Worm (Caenorhabditis elegans): ENCODE results near the gene sru-29.

DNA sequence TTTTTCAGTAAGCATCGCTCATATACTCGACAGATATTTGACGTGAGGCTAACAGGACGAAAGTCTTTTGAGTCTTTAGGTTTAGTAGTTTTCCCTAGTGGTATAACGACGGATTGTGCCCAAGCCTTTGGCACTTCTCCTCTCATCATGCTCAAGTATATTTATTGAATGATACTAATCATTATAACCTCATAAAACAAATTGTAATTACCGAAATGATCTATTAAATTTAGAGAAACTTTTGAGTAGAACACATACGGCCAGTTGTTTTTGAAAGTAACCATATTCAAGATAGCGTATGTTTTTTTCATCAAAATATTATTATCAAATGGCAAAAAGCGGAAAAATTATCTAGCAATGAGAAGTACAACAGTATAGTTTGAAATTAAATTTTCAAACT is 39.9 kb upstream of the sru-29 start:
- no peak for TF ChIP-seq F49E8.2 (tag; optimal IDR thresholded peaks at IDR 0.05; ENCODE audit: insufficient read depth)
- no peak for TF ChIP-seq F33H1.4 (GFP tag; IDR thresholded peaks at IDR 0.05)
- no peak for TF ChIP-seq snpc-4 (GFP tag; optimal IDR thresholded peaks at IDR 0.05)
- TF ChIP-seq snpc-4 (tag; optimal IDR thresholded peaks at IDR 0.05) = no peak
- TF ChIP-seq ceh-40 (GFP tag; IDR thresholded peaks at IDR 0.05) = no peak
- TF ChIP-seq B0035.1 (tag; optimal IDR thresholded peaks at IDR 0.05) = no peak
- no peak for TF ChIP-seq let-607 (tag; optimal IDR thresholded peaks at IDR 0.05)
- no peak for TF ChIP-seq ceh-58 (GFP tag; IDR thresholded peaks at IDR 0.05)
- no peak for TF ChIP-seq nfya-1 (tag; optimal IDR thresholded peaks at IDR 0.05; ENCODE audit: borderline replicate concordance, insufficient read depth)
- no peak for TF ChIP-seq ama-1 (optimal IDR thresholded peaks at IDR 0.05)
- TF ChIP-seq ama-1 (GFP tag; optimal IDR thresholded peaks at IDR 0.05) = no peak
- no peak for TF ChIP-seq unc-62 (GFP tag; optimal IDR thresholded peaks at IDR 0.05)
- no peak for TF ChIP-seq F52B5.7 (tag; optimal IDR thresholded peaks at IDR 0.05)
- TF ChIP-seq ceh-27 (GFP tag; optimal IDR thresholded peaks at IDR 0.05) = no peak
- no peak for TF ChIP-seq cebp-2 (GFP tag; IDR thresholded peaks at IDR 0.05)

All from whole organism, young adult.